Worm (Caenorhabditis elegans): ENCODE data around the gene daf-2.
A peak's percentile ranks its signal among the peaks of the same experiment; 100 is the strongest.

The daf-2 gene

ce11 chrIII:2975689-2976088, 65.0 kb downstream of the daf-2 start, which contains the start of gene Y55D5A.3:
TSS of gene Y55D5A.3 (minus strand) at chrIII:2975789.
- TF ChIP-seq mel-28 (tag; optimal IDR thresholded peaks at IDR 0.05; ENCODE audit: borderline replicate concordance) (no peak), snpc-4 (GFP tag; optimal IDR thresholded peaks at IDR 0.05) (no peak), snpc-4 (tag; optimal IDR thresholded peaks at IDR 0.05) (no peak), attf-6 (GFP tag; IDR thresholded peaks at IDR 0.05) (no peak), lin-40 (tag; optimal IDR thresholded peaks at IDR 0.05) (no peak), F57A8.1 (GFP tag; optimal IDR thresholded peaks at IDR 0.05) (no peak), ceh-79 (tag; optimal IDR thresholded peaks at IDR 0.05) (no peak), ceh-27 (GFP tag; optimal IDR thresholded peaks at IDR 0.05) (no peak), akir-1 (GFP tag; optimal IDR thresholded peaks at IDR 0.05) (no peak), dox-1 (GFP tag; IDR thresholded peaks at IDR 0.05) (no peak)

- no peak for TF ChIP-seq F57C9.4 (tag; optimal IDR thresholded peaks at IDR 0.05)
- no peak for TF ChIP-seq ccch-3 (GFP tag; optimal IDR thresholded peaks at IDR 0.05)
- no peak for TF ChIP-seq B0019.2 (GFP tag; conservative IDR thresholded peaks at IDR 0.05)
- no peak for TF ChIP-seq lir-1 (GFP tag; conservative IDR thresholded peaks at IDR 0.05)
- TF ChIP-seq die-1 (tag; optimal IDR thresholded peaks at IDR 0.05), result no peak
- no peak for TF ChIP-seq bed-1 (GFP tag; IDR thresholded peaks at IDR 0.05)
- TF ChIP-seq sea-2 (GFP tag; IDR thresholded peaks at IDR 0.05), result no peak
- TF ChIP-seq efl-1 (GFP tag; optimal IDR thresholded peaks at IDR 0.05), result no peak
These were observed 67.7 kb downstream of the daf-2 start for ce11 chrIII:2972977-2973376.

ce11 chrIII:2970251-2970650, 70.4 kb downstream of the daf-2 start:
- no peak for TF ChIP-seq ztf-25 (GFP tag; IDR thresholded peaks at IDR 0.05)
- no peak for TF ChIP-seq attf-5 (GFP tag; optimal IDR thresholded peaks at IDR 0.05)
- TF ChIP-seq aptf-2 (GFP tag; conservative IDR thresholded peaks at IDR 0.05), result no peak
- no peak for TF ChIP-seq unc-130 (GFP tag; optimal IDR thresholded peaks at IDR 0.05)
- TF ChIP-seq T26A5.8 (tag; optimal IDR thresholded peaks at IDR 0.05), result no peak
- TF ChIP-seq hsf-1 (GFP tag; IDR thresholded peaks at IDR 0.05), result no peak
- TF ChIP-seq ama-1 (optimal IDR thresholded peaks at IDR 0.05), result no peak
- no peak for TF ChIP-seq ama-1 (GFP tag; optimal IDR thresholded peaks at IDR 0.05)
- TF ChIP-seq Y56A3A.18 (GFP tag; IDR thresholded peaks at IDR 0.05), result no peak
- no peak for TF ChIP-seq K12H6.12 (tag; optimal IDR thresholded peaks at IDR 0.05)
- no peak for TF ChIP-seq B0261.1 (tag; optimal IDR thresholded peaks at IDR 0.05)

DNA sequence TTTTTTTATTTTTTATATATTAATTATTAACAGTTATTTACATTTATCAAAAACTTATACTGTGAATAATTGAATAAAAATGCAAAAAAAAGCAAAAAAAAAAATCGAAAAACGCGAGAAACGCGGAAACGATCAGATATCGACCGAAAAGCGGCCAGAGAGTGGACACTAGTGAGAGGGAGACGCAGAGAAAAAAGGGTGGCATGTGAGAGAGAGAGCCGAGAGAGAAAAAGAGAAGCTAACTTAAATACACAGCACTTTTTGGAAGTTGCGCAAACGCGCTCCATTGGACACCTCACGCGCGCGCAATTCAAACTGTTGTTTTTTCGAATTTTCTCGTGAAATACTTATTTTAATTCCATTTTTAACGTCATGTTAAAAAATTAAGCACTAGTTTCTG, 74.2 kb downstream of the daf-2 start:
- no peak for TF ChIP-seq let-526 (GFP tag; IDR thresholded peaks at IDR 0.05)
- no peak for TF ChIP-seq B0019.2 (GFP tag; conservative IDR thresholded peaks at IDR 0.05)
- TF ChIP-seq zfh-2 (GFP tag; conservative IDR thresholded peaks at IDR 0.05), result peak; percentile 76
- TF ChIP-seq Y53F4B.3 (GFP tag; IDR thresholded peaks at IDR 0.05), result no peak
- TF ChIP-seq snpc-3.4 (tag; optimal IDR thresholded peaks at IDR 0.05), result peak; percentile 11
- no peak for TF ChIP-seq fkh-3 (tag; optimal IDR thresholded peaks at IDR 0.05)
- 0 out of 2 replicates have a peak, but pooled peaks have one; percentile 26 for TF ChIP-seq lir-1 (GFP tag; conservative IDR thresholded peaks at IDR 0.05)
- no peak for TF ChIP-seq chd-7 (tag; optimal IDR thresholded peaks at IDR 0.05)
- no peak for TF ChIP-seq hsf-1 (GFP tag; IDR thresholded peaks at IDR 0.05)
- peak; percentile 51 for TF ChIP-seq athp-1 (tag; optimal IDR thresholded peaks at IDR 0.05)
- TF ChIP-seq cebp-2 (GFP tag; IDR thresholded peaks at IDR 0.05), result no peak
- TF ChIP-seq madf-10 (tag; optimal IDR thresholded peaks at IDR 0.05), result peak; percentile 4
- TF ChIP-seq F23B12.7 (tag; optimal IDR thresholded peaks at IDR 0.05; ENCODE audit: insufficient read depth), result peak; percentile 2
- TF ChIP-seq pbrm-1 (GFP tag; IDR thresholded peaks at IDR 0.05), result peak; percentile 65
- no peak for TF ChIP-seq aptf-2 (GFP tag; conservative IDR thresholded peaks at IDR 0.05)
- 0 out of 2 replicates have a peak, but pooled peaks have one; percentile 24 for TF ChIP-seq ceh-91 (GFP tag; IDR thresholded peaks at IDR 0.05)
- TF ChIP-seq K11D2.4 (GFP tag; IDR thresholded peaks at IDR 0.05), result 0 out of 2 replicates have a peak, but pooled peaks have one; percentile 47
- TF ChIP-seq mcd-1 (GFP tag; IDR thresholded peaks at IDR 0.05), result peak; percentile 97
- TF ChIP-seq nfyb-1 (GFP tag; IDR thresholded peaks at IDR 0.05), result peak; percentile 90
- peak; percentile 83 for TF ChIP-seq hmg-1.2 (GFP tag; IDR thresholded peaks at IDR 0.05)
- TF ChIP-seq dpl-1 (GFP tag; optimal IDR thresholded peaks at IDR 0.05), result peak; percentile 20
- TF ChIP-seq ccch-3 (GFP tag; optimal IDR thresholded peaks at IDR 0.05), result no peak
